Worm (Caenorhabditis elegans) whole organism, L4/young adult: ENCODE results near the gene Y38H6C.25.

Experiments
- W03F9.2 ChIP-seq: fragments of 150-350 bp; optimal IDR thresholded peaks from 2 replicates; lab custom pipeline; 2014; ENCODE audit warnings: missing biosample characterization, missing genetic modification characterization
- dao-5 ChIP-seq: sonication (generic microtip); optimal IDR thresholded peaks from 2 replicates; lab custom pipeline; 2016; ENCODE audit warnings: missing genotype, missing genetic modification characterization, moderate library complexity, missing compliant biosample characterization
- him-1 ChIP-seq: sonication (generic microtip); optimal IDR thresholded peaks from 2 replicates; lab custom pipeline; 2016; ENCODE audit warnings: missing genotype, missing genetic modification reagents, missing genetic modification characterization, missing compliant biosample characterization

- TF ChIP-seq him-1 = no peak
- TF ChIP-seq W03F9.2 (tag; lab: Kevin White, UChicago) = no peak
- no peak for TF ChIP-seq dao-5 (tag; lab: Kevin White, UChicago)
These were observed 4.5 kb upstream of the Y38H6C.25 start for ce11 chrV:20514483-20514882.
